Worm (Caenorhabditis elegans): ENCODE data around the gene bcs-1.

Gene bcs-1

DNA sequence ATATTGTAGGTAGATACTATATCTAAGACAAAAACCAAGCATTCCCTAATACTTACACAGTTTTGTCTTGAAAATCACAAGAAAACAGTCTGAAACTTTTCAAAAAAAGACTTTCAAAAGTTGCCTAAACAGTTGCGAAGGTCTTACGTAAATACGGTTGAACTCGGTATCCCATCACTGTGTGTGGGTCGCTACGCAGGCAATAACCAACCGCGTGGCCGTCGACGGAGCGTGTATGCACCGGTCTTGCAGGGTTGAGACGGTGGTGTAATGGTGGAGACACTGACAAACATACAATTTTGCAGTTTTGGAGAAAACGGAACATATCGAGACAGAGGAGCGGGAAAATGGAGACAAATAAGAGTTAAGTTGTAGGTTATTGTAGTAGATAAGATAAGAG, 9.7 kb upstream of the bcs-1 start, which contains the start of gene iff-2 (continued):
- TF ChIP-seq rpc-1 (optimal IDR thresholded peaks at IDR 0.05), result peak; percentile 6
- TF ChIP-seq rpc-1 (tag; optimal IDR thresholded peaks at IDR 0.05), result no peak
- no peak for TF ChIP-seq F39B2.1 (GFP tag; IDR thresholded peaks at IDR 0.05)
- peak; percentile 89 for TF ChIP-seq cebp-1 (GFP tag; IDR thresholded peaks at IDR 0.05)
- peak; percentile 97 for TF ChIP-seq cebp-1 (tag; optimal IDR thresholded peaks at IDR 0.05)
- TF ChIP-seq lin-26 (GFP tag; IDR thresholded peaks at IDR 0.05), result no peak
- TF ChIP-seq ekl-4 (GFP tag; IDR thresholded peaks at IDR 0.05), result peak; percentile 97
- TF ChIP-seq B0019.2 (GFP tag; conservative IDR thresholded peaks at IDR 0.05), result no peak
- TF ChIP-seq mel-28 (tag; optimal IDR thresholded peaks at IDR 0.05; ENCODE audit: borderline replicate concordance), result no peak
- TF ChIP-seq madf-8 (GFP tag; conservative IDR thresholded peaks at IDR 0.05), result no peak
- TF ChIP-seq madf-3 (GFP tag; IDR thresholded peaks at IDR 0.05), result peak; percentile 97; the same call in 1 of the 2 replicates
- no peak for TF ChIP-seq rec-8 (tag; optimal IDR thresholded peaks at IDR 0.05)
- TF ChIP-seq F37B4.10 (GFP tag; IDR thresholded peaks at IDR 0.05), result 0 out of 2 replicates have a peak, but pooled peaks have one; percentile 74
- TF ChIP-seq him-1 (tag; optimal IDR thresholded peaks at IDR 0.05), result no peak
- peak; percentile 23 for TF ChIP-seq F10E7.11 (tag; optimal IDR thresholded peaks at IDR 0.05)
- no peak for TF ChIP-seq hlh-26 (GFP tag; conservative IDR thresholded peaks at IDR 0.05)
- no peak for TF ChIP-seq ceh-79 (tag; optimal IDR thresholded peaks at IDR 0.05)
- peak; percentile 97 for TF ChIP-seq lir-1 (GFP tag; conservative IDR thresholded peaks at IDR 0.05)
- TF ChIP-seq dpl-1 (GFP tag; optimal IDR thresholded peaks at IDR 0.05), result peak; percentile 73
- peak; percentile 98 for TF ChIP-seq pbrm-1 (GFP tag; IDR thresholded peaks at IDR 0.05)
- peak; percentile 65 for TF ChIP-seq T07F8.4 (tag; optimal IDR thresholded peaks at IDR 0.05)
- peak; percentile 99 for TF ChIP-seq K12H6.12 (tag; optimal IDR thresholded peaks at IDR 0.05)
- peak; percentile 100 for TF ChIP-seq mcd-1 (GFP tag; IDR thresholded peaks at IDR 0.05)
- TF ChIP-seq ztf-26 (tag; optimal IDR thresholded peaks at IDR 0.05), result peak; percentile 98
- TF ChIP-seq F57C9.4 (tag; optimal IDR thresholded peaks at IDR 0.05), result no peak
- TF ChIP-seq attf-5 (GFP tag; optimal IDR thresholded peaks at IDR 0.05), result peak; percentile 100
- TF ChIP-seq dpff-1 (tag; optimal IDR thresholded peaks at IDR 0.05), result no peak
- TF ChIP-seq ceh-58 (GFP tag; IDR thresholded peaks at IDR 0.05), result no peak
- TF ChIP-seq Y53G8AR.9 (GFP tag; conservative IDR thresholded peaks at IDR 0.05), result peak; percentile 98
- peak; percentile 95 for TF ChIP-seq F23B12.7 (tag; optimal IDR thresholded peaks at IDR 0.05; ENCODE audit: insufficient read depth)
- peak; percentile 98 for TF ChIP-seq tlf-1 (GFP tag; optimal IDR thresholded peaks at IDR 0.05)
- no peak for TF ChIP-seq sptf-2 (GFP tag; optimal IDR thresholded peaks at IDR 0.05)
- TF ChIP-seq egrh-3 (GFP tag; IDR thresholded peaks at IDR 0.05), result no peak
- TF ChIP-seq ztf-25 (GFP tag; IDR thresholded peaks at IDR 0.05), result 0 out of 2 replicates have a peak, but pooled peaks have one; percentile 9
- peak; percentile 95 for TF ChIP-seq nhr-90 (tag; optimal IDR thresholded peaks at IDR 0.05)
- peak; percentile 45; the same call in 1 of the 2 replicates for TF ChIP-seq aptf-2 (GFP tag; conservative IDR thresholded peaks at IDR 0.05)
- TF ChIP-seq snpc-4 (GFP tag; optimal IDR thresholded peaks at IDR 0.05), result no peak
- TF ChIP-seq snpc-4 (tag; optimal IDR thresholded peaks at IDR 0.05), result peak in 3 of 4 experiments; percentile 84 to 89 (median 89)
- peak; percentile 97 for TF ChIP-seq B0336.3 (GFP tag; IDR thresholded peaks at IDR 0.05)
- peak; percentile 85 for TF ChIP-seq F52B5.7 (tag; optimal IDR thresholded peaks at IDR 0.05)
- no peak for TF ChIP-seq unc-130 (GFP tag; optimal IDR thresholded peaks at IDR 0.05)
- peak; percentile 95 for TF ChIP-seq ZK185.1 (tag; optimal IDR thresholded peaks at IDR 0.05; ENCODE audit: poor library complexity, severe bottlenecking)
- TF ChIP-seq lin-40 (tag; optimal IDR thresholded peaks at IDR 0.05), result peak; percentile 98
- TF ChIP-seq Y56A3A.18 (GFP tag; IDR thresholded peaks at IDR 0.05), result peak; percentile 77; the same call in 1 of the 2 replicates
- no peak for TF ChIP-seq hlh-12 (tag; optimal IDR thresholded peaks at IDR 0.05)
- TF ChIP-seq fkh-3 (tag; optimal IDR thresholded peaks at IDR 0.05), result no peak

All from whole organism, young adult.